Fruit fly (Drosophila melanogaster) whole organism, embryonic: ENCODE measurements around the gene CG13314.

ENCODE experiments used
- Atf-2 ChIP-seq: fragments of 200-800 bp; sonication (Bioruptor generic); optimal IDR thresholded peaks from 2 replicates; lab custom pipeline; 2016; ENCODE audit warnings: missing biosample characterization, missing genetic modification characterization
- Blimp-1 ChIP-seq: fragments of 200-800 bp; sonication (Bioruptor generic); optimal IDR thresholded peaks from 3 replicates; lab custom pipeline; 2018; ENCODE audit warnings: missing biosample characterization, missing genetic modification characterization, mild to moderate bottlenecking, moderate library complexity, missing genetic modification reagents
- CG11504 ChIP-seq: fragments of 200-800 bp; sonication (Bioruptor generic); optimal IDR thresholded peaks from 3 replicates; lab custom pipeline; 2019; ENCODE audit warnings: missing biosample characterization, mild to moderate bottlenecking, missing genetic modification characterization, moderate library complexity
- CG12391 ChIP-seq: fragments of 200-800 bp; sonication (Bioruptor generic); optimal IDR thresholded peaks from 3 replicates; lab custom pipeline; 2018; ENCODE audit warnings: missing biosample characterization, mild to moderate bottlenecking, missing genetic modification characterization, moderate library complexity
- CG13775 ChIP-seq: fragments of 200-800 bp; sonication (Bioruptor generic); optimal IDR thresholded peaks from 3 replicates; lab custom pipeline; 2017; ENCODE audit warnings: missing biosample characterization, mild to moderate bottlenecking, missing genetic modification characterization
- CG14050 ChIP-seq: fragments of 200-800 bp; sonication (Bioruptor generic); IDR thresholded peaks from 3 replicates; pipeline ENCODE4 v1.3.6; 2022; ENCODE audit warnings: missing biosample characterization, missing genetic modification characterization
- CG14860 ChIP-seq: fragments of 200-800 bp; sonication (Bioruptor generic); IDR thresholded peaks from 3 replicates; pipeline ENCODE4 v1.3.6; 2022; ENCODE audit warnings: missing biosample characterization, missing genetic modification characterization; ENCODE audit not compliant: partially characterized antibody
- CG15514 ChIP-seq: fragments of 200-800 bp; sonication (Bioruptor generic); optimal IDR thresholded peaks from 3 replicates; lab custom pipeline; 2017; ENCODE audit warnings: missing biosample characterization, missing genetic modification characterization, mild to moderate bottlenecking, moderate library complexity, missing genetic modification reagents
- CG15601 ChIP-seq: fragments of 200-800 bp; sonication (Bioruptor generic); optimal IDR thresholded peaks from 3 replicates; lab custom pipeline; 2019; ENCODE audit warnings: missing biosample characterization, mild to moderate bottlenecking, missing genetic modification characterization, moderate library complexity
- CG16779 ChIP-seq: fragments of 200-800 bp; sonication (Bioruptor generic); IDR thresholded peaks from 2 replicates; pipeline ENCODE4 v1.3.6; 2022; ENCODE audit warnings: missing biosample characterization, missing genetic modification characterization
- CG16863 ChIP-seq: fragments of 200-800 bp; sonication (Bioruptor generic); optimal IDR thresholded peaks from 3 replicates; lab custom pipeline; 2016; ENCODE audit warnings: missing biosample characterization, missing genetic modification characterization
- CG17328 ChIP-seq: fragments of 200-800 bp; sonication (Bioruptor generic); IDR thresholded peaks from 2 replicates; pipeline ENCODE4 v1.3.6; 2022; ENCODE audit warnings: missing biosample characterization, missing genetic modification characterization
- CG42726 ChIP-seq: fragments of 200-800 bp; sonication (Bioruptor generic); IDR thresholded peaks from 2 replicates; pipeline ENCODE4 v1.3.6; 2022; ENCODE audit warnings: missing biosample characterization, missing genetic modification characterization; ENCODE audit not compliant: partially characterized antibody
- CG6683 ChIP-seq: fragments of 200-800 bp; sonication (Bioruptor generic); optimal IDR thresholded peaks from 2 replicates; lab custom pipeline; 2017; ENCODE audit warnings: missing biosample characterization, mild to moderate bottlenecking, missing genetic modification characterization, missing genetic modification reagents
- CG7372 ChIP-seq: fragments of 200-800 bp; sonication (Bioruptor generic); IDR thresholded peaks from 2 replicates; pipeline ENCODE4 v1.3.6; 2022; ENCODE audit warnings: missing biosample characterization, missing genetic modification characterization
- CHES-1-like ChIP-seq: fragments of 200-800 bp; sonication (Bioruptor generic); optimal IDR thresholded peaks from 2 replicates; lab custom pipeline; 2016; ENCODE audit warnings: missing biosample characterization, missing genetic modification characterization
- Drgx ChIP-seq: fragments of 200-800 bp; sonication (Bioruptor generic); IDR thresholded peaks from 2 replicates; pipeline ENCODE4 v1.3.6; 2022; ENCODE audit warnings: missing biosample characterization, missing genetic modification characterization
- Ets65A ChIP-seq: fragments of 200-800 bp; sonication (Bioruptor generic); peaks from one replicate; lab custom pipeline; 2016; ENCODE audit warnings: missing biosample characterization, missing genetic modification characterization
- Fer3 ChIP-seq: fragments of 200-800 bp; sonication (Bioruptor generic); optimal IDR thresholded peaks from 2 replicates; lab custom pipeline; 2018; ENCODE audit warnings: missing biosample characterization, mild to moderate bottlenecking, missing genetic modification characterization, moderate library complexity
- Gsc ChIP-seq: fragments of 200-800 bp; sonication (Bioruptor generic); IDR thresholded peaks from 2 replicates; pipeline ENCODE4 v1.3.6; 2022; ENCODE audit warnings: missing biosample characterization, missing genetic modification characterization
- H15 ChIP-seq: fragments of 200-800 bp; sonication (Bioruptor generic); IDR thresholded peaks from 3 replicates; pipeline ENCODE4 v1.3.6; 2022; ENCODE audit warnings: missing biosample characterization, missing genetic modification characterization
- HLH4C ChIP-seq: fragments of 200-800 bp; sonication (Bioruptor generic); IDR thresholded peaks from 3 replicates; pipeline ENCODE4 v1.3.6; 2022; ENCODE audit warnings: missing biosample characterization, missing genetic modification characterization; ENCODE audit not compliant: partially characterized antibody
- HmgZ ChIP-seq: fragments of 200-800 bp; sonication (Bioruptor generic); optimal IDR thresholded peaks from 2 replicates; lab custom pipeline; 2018; ENCODE audit warnings: missing biosample characterization, mild to moderate bottlenecking, missing genetic modification characterization
- Hmx ChIP-seq: fragments of 200-800 bp; sonication (Bioruptor generic); optimal IDR thresholded peaks from 2 replicates; lab custom pipeline; 2016; ENCODE audit warnings: missing biosample characterization, missing genetic modification characterization
- Lhr ChIP-seq: fragments of 200-800 bp; sonication (Bioruptor generic); optimal IDR thresholded peaks from 3 replicates; lab custom pipeline; 2017; ENCODE audit warnings: mild to moderate bottlenecking, missing biosample characterization, missing genetic modification reagents, missing genetic modification characterization
- MBD-R2 ChIP-seq: fragments of 200-800 bp; sonication (Bioruptor generic); IDR thresholded peaks from 2 replicates; pipeline ENCODE4 v1.3.6; 2022; ENCODE audit warnings: missing biosample characterization, missing genetic modification characterization
- MESR4 ChIP-seq: fragments of 200-800 bp; sonication (Bioruptor generic); optimal IDR thresholded peaks from 2 replicates; lab custom pipeline; 2018; ENCODE audit warnings: missing biosample characterization, mild to moderate bottlenecking, missing genetic modification characterization, moderate library complexity
- MTF-1 ChIP-seq: fragments of 200-800 bp; sonication (Bioruptor generic); optimal IDR thresholded peaks from 2 replicates; lab custom pipeline; 2018; ENCODE audit warnings: missing biosample characterization, mild to moderate bottlenecking, missing genetic modification characterization, borderline replicate concordance
- NFAT ChIP-seq: fragments of 200-800 bp; sonication (Bioruptor generic); IDR thresholded peaks from 2 replicates; pipeline ENCODE4 v1.3.6; 2022; ENCODE audit warnings: missing biosample characterization, missing genetic modification characterization
- PHDP ChIP-seq: fragments of 200-800 bp; sonication (Bioruptor generic); optimal IDR thresholded peaks from 3 replicates; lab custom pipeline; 2018; ENCODE audit warnings: missing biosample characterization, mild to moderate bottlenecking, missing genetic modification characterization, moderate library complexity
- Sry-β ChIP-seq: fragments of 200-800 bp; sonication (Bioruptor generic); optimal IDR thresholded peaks from 2 replicates; lab custom pipeline; 2018; ENCODE audit warnings: missing biosample characterization, mild to moderate bottlenecking, missing genetic modification characterization, moderate library complexity
- al ChIP-seq: fragments of 200-800 bp; sonication (Bioruptor generic); IDR thresholded peaks from 2 replicates; pipeline ENCODE4 v1.3.6; 2022; ENCODE audit warnings: missing biosample characterization, missing genetic modification characterization
- az2 ChIP-seq: fragments of 200-800 bp; sonication (Bioruptor generic); optimal IDR thresholded peaks from 3 replicates; lab custom pipeline; 2016; ENCODE audit warnings: missing biosample characterization, missing genetic modification characterization
- bowl ChIP-seq: fragments of 200-800 bp; sonication (Bioruptor generic); IDR thresholded peaks from 2 replicates; pipeline ENCODE4 v1.3.6; 2022; ENCODE audit warnings: missing biosample characterization, missing genetic modification characterization
- corto ChIP-seq: fragments of 200-800 bp; sonication (Bioruptor generic); optimal IDR thresholded peaks from 2 replicates; lab custom pipeline; 2016; ENCODE audit warnings: missing biosample characterization, mild to moderate bottlenecking, missing genetic modification characterization, moderate library complexity
- cwo ChIP-seq: fragments of 200-800 bp; sonication (Bioruptor generic); optimal IDR thresholded peaks from 3 replicates; lab custom pipeline; 2017; ENCODE audit warnings: missing biosample characterization, missing genetic modification characterization, mild to moderate bottlenecking, moderate library complexity, missing genetic modification reagents
- da ChIP-seq: fragments of 200-800 bp; sonication (Bioruptor generic); optimal IDR thresholded peaks from 2 replicates; lab custom pipeline; 2016; ENCODE audit warnings: missing biosample characterization, missing genetic modification characterization
- dm ChIP-seq: fragments of 200-800 bp; sonication (Bioruptor generic); optimal IDR thresholded peaks from 3 replicates; lab custom pipeline; 2016; ENCODE audit warnings: missing biosample characterization, missing genetic modification characterization
- dysf ChIP-seq: fragments of 200-800 bp; sonication (Bioruptor generic); IDR thresholded peaks from 3 replicates; pipeline ENCODE4 v1.3.6; 2022; ENCODE audit warnings: missing biosample characterization, missing genetic modification characterization
- ems ChIP-seq: fragments of 200-800 bp; sonication (Bioruptor generic); optimal IDR thresholded peaks from 3 replicates; lab custom pipeline; 2016; ENCODE audit warnings: missing biosample characterization, missing genetic modification characterization
- esg ChIP-seq: fragments of 200-800 bp; sonication (Bioruptor generic); conservative IDR thresholded peaks from 2 replicates; pipeline ENCODE4 v1.3.6; 2022; ENCODE audit warnings: missing biosample characterization, missing genetic modification characterization
- eyg ChIP-seq: fragments of 200-800 bp; sonication (Bioruptor generic); optimal IDR thresholded peaks from 3 replicates; lab custom pipeline; 2016; ENCODE audit warnings: missing biosample characterization, missing genetic modification characterization
- fru ChIP-seq: fragments of >200 bp; optimal IDR thresholded peaks from 2 replicates; lab custom pipeline; 2017
- hb ChIP-seq: fragments of 200-800 bp; sonication (Bioruptor generic); IDR thresholded peaks from 3 replicates; pipeline ENCODE4 v1.3.6; 2022; ENCODE audit warnings: missing biosample characterization, missing genetic modification characterization; ENCODE audit not compliant: partially characterized antibody
- lab ChIP-seq: fragments of 200-800 bp; sonication (Bioruptor generic); optimal IDR thresholded peaks from 3 replicates; lab custom pipeline; 2017; ENCODE audit warnings: missing biosample characterization, missing genetic modification characterization, mild to moderate bottlenecking, moderate library complexity, missing genetic modification reagents
- lilli ChIP-seq: fragments of 200-800 bp; sonication (Bioruptor generic); optimal IDR thresholded peaks from 3 replicates; lab custom pipeline; 2016; ENCODE audit warnings: missing biosample characterization, missing genetic modification characterization
- mld ChIP-seq: fragments of 200-800 bp; sonication (Bioruptor generic); IDR thresholded peaks from 3 replicates; pipeline ENCODE4 v1.3.6; 2022; ENCODE audit warnings: missing biosample characterization, missing genetic modification characterization; ENCODE audit not compliant: partially characterized antibody
- pfk ChIP-seq: fragments of 200-800 bp; sonication (Bioruptor generic); optimal IDR thresholded peaks from 2 replicates; lab custom pipeline; 2018; ENCODE audit warnings: missing biosample characterization, mild to moderate bottlenecking, missing genetic modification characterization, moderate library complexity
- rib ChIP-seq: fragments of 200-800 bp; sonication (Bioruptor generic); IDR thresholded peaks from 2 replicates; pipeline ENCODE4 v1.3.6; 2022; ENCODE audit warnings: missing biosample characterization, missing genetic modification characterization
- zf30C ChIP-seq: fragments of 200-800 bp; sonication (Bioruptor generic); optimal IDR thresholded peaks from 3 replicates; lab custom pipeline; 2018; ENCODE audit warnings: missing biosample characterization, mild to moderate bottlenecking, missing genetic modification characterization

The CG13314 gene

dm6 chr3L:8997686-8998239, 16.2 kb downstream of the CG13314 start, which contains the start of the genes smg and CG5087 (continued):
- TF ChIP-seq CHES-1-like (GFP tag; lab: Kevin White, UChicago) (peak; percentile 86), CG42726 (GFP tag; lab: Robert Waterston, UW) (peak; percentile 85; the same call in 1 of the 2 replicates), Ets65A (GFP tag; lab: Kevin White, UChicago) (peak; percentile 93), pfk (no peak), lab (no peak), CG14050 (no peak), CG15514 (GFP tag; lab: Kevin White, UChicago) (peak; percentile 78), MESR4 (GFP tag; lab: Kevin White, UChicago) (peak; percentile 91), PHDP (tag; lab: Kevin White, UChicago) (no peak), bowl (GFP tag; lab: Robert Waterston, UW) (no peak), ems (GFP tag; lab: Kevin White, UChicago) (peak; percentile 40), al (GFP tag; lab: Robert Waterston, UW) (peak; percentile 27; the same call in 1 of the 2 replicates), HmgZ (tag; lab: Kevin White, UChicago) (peak; percentile 92), fru (no peak), eyg (GFP tag; lab: Kevin White, UChicago) (peak; percentile 17), az2 (GFP tag; lab: Kevin White, UChicago) (peak; percentile 14), cwo (no peak), rib (no peak), CG7372 (GFP tag; lab: Robert Waterston, UW) (no peak), Drgx (GFP tag; lab: Robert Waterston, UW) (peak; percentile 6; the same call in 1 of the 2 replicates), CG15601 (peak; percentile 53), Atf-2 (GFP tag; lab: Kevin White, UChicago) (peak; percentile 18), hb (GFP tag; lab: Robert Waterston, UW) (0 out of 3 replicates have a peak, but pooled peaks have one; percentile 42), Lhr (peak; percentile 97), Gsc (no peak), CG13775 (GFP tag; lab: Kevin White, UChicago) (no peak), H15 (GFP tag; lab: Robert Waterston, UW) (no peak), dysf (no peak), CG16779 (GFP tag; lab: Robert Waterston, UW) (0 out of 2 replicates have a peak, but pooled peaks have one; percentile 18), Fer3 (tag; lab: Kevin White, UChicago) (no peak), MBD-R2 (peak; percentile 88), dm (peak; percentile 57), CG12391 (tag; lab: Kevin White, UChicago) (peak; percentile 56), Sry-β (GFP tag; lab: Kevin White, UChicago) (peak; percentile 79), CG11504 (tag; lab: Kevin White, UChicago) (no peak), NFAT (peak; percentile 71), esg (no peak), Blimp-1 (no peak), CG17328 (no peak), zf30C (GFP tag; lab: Kevin White, UChicago) (no peak), CG14860 (GFP tag; lab: Robert Waterston, UW) (peak; percentile 51; the same call in 2 of the 3 replicates), mld (GFP tag; lab: Robert Waterston, UW) (no peak), MTF-1 (no peak), lilli (GFP tag; lab: Kevin White, UChicago) (peak; percentile 54), Hmx (no peak), da (GFP tag; lab: Kevin White, UChicago) (peak; percentile 16), CG16863 (GFP tag; lab: Kevin White, UChicago) (peak; percentile 40), corto (GFP tag; lab: Kevin White, UChicago) (peak; percentile 39), HLH4C (peak; percentile 68), CG6683 (GFP tag; lab: Kevin White, UChicago) (no peak)
